Fruit fly (Drosophila melanogaster) whole organism, embryonic: ENCODE results near the gene CG6511.

Source experiments
- Asciz ChIP-seq: fragments of 200-800 bp; sonication (Bioruptor generic); optimal IDR thresholded peaks from 2 replicates; lab custom pipeline; 2017; ENCODE audit warnings: missing biosample characterization, mild to moderate bottlenecking, missing genetic modification characterization, missing genetic modification reagents
- Atf6 ChIP-seq: fragments of 200-800 bp; sonication (Bioruptor generic); IDR thresholded peaks from 2 replicates; pipeline ENCODE4 v1.3.6; 2022; ENCODE audit warnings: missing biosample characterization, missing genetic modification characterization
- CG11504 ChIP-seq: fragments of 200-800 bp; sonication (Bioruptor generic); optimal IDR thresholded peaks from 3 replicates; lab custom pipeline; 2019; ENCODE audit warnings: missing biosample characterization, mild to moderate bottlenecking, missing genetic modification characterization, moderate library complexity
- CG11695 ChIP-seq: fragments of 200-800 bp; sonication (Bioruptor generic); IDR thresholded peaks from 3 replicates; pipeline ENCODE4 v1.3.6; 2022; ENCODE audit warnings: missing biosample characterization, missing genetic modification characterization
- CG11696 ChIP-seq: fragments of 200-800 bp; sonication (Bioruptor generic); IDR thresholded peaks from 2 replicates; pipeline ENCODE4 v1.3.6; 2022; ENCODE audit warnings: missing biosample characterization, missing genetic modification characterization
- CG12769 ChIP-seq: fragments of 200-800 bp; sonication (Bioruptor generic); optimal IDR thresholded peaks from 2 replicates; lab custom pipeline; 2019; ENCODE audit warnings: missing biosample characterization, mild to moderate bottlenecking, missing genetic modification characterization, moderate library complexity
- CG13894 ChIP-seq: fragments of 200-800 bp; sonication (Bioruptor generic); optimal IDR thresholded peaks from 3 replicates; lab custom pipeline; 2018; ENCODE audit warnings: missing biosample characterization, mild to moderate bottlenecking, missing genetic modification characterization, moderate library complexity
- CG17361 ChIP-seq: fragments of 200-800 bp; sonication (Bioruptor generic); IDR thresholded peaks from 3 replicates; pipeline ENCODE4 v1.3.6; 2022; ENCODE audit warnings: missing biosample characterization, missing genetic modification characterization
- CG2199 ChIP-seq: fragments of 200-800 bp; sonication (Bioruptor generic); IDR thresholded peaks from 3 replicates; pipeline ENCODE4 v1.3.6; 2022; ENCODE audit warnings: missing biosample characterization, missing genetic modification characterization
- CG2712 ChIP-seq: fragments of 200-800 bp; optimal IDR thresholded peaks from 3 replicates; lab custom pipeline; 2019; ENCODE audit warnings: missing biosample characterization, mild to moderate bottlenecking, missing genetic modification characterization, moderate library complexity
- CG32532 ChIP-seq: fragments of 200-800 bp; sonication (Bioruptor generic); IDR thresholded peaks from 2 replicates; pipeline ENCODE4 v1.3.6; 2022; ENCODE audit warnings: missing biosample characterization, missing genetic modification characterization
- CG3281 ChIP-seq: fragments of 200-800 bp; sonication (Bioruptor generic); optimal IDR thresholded peaks from 3 replicates; lab custom pipeline; 2017; ENCODE audit warnings: missing biosample characterization, mild to moderate bottlenecking, missing genetic modification characterization
- CG34376 ChIP-seq: fragments of 200-800 bp; sonication (Bioruptor generic); optimal IDR thresholded peaks from 2 replicates; lab custom pipeline; 2018; ENCODE audit warnings: missing biosample characterization, mild to moderate bottlenecking, missing genetic modification characterization
- CG3995 ChIP-seq: fragments of 200-800 bp; sonication (Bioruptor generic); optimal IDR thresholded peaks from 3 replicates; lab custom pipeline; 2016; ENCODE audit warnings: missing biosample characterization, missing genetic modification characterization
- CG4282 ChIP-seq: fragments of 200-800 bp; sonication (Bioruptor generic); optimal IDR thresholded peaks from 2 replicates; lab custom pipeline; 2016; ENCODE audit warnings: missing biosample characterization, missing genetic modification characterization
- CG5245 ChIP-seq: fragments of 200-800 bp; sonication (Bioruptor generic); optimal IDR thresholded peaks from 3 replicates; lab custom pipeline; 2016; ENCODE audit warnings: missing biosample characterization, missing genetic modification characterization
- CG6175 ChIP-seq: fragments of 200-800 bp; sonication (Bioruptor generic); IDR thresholded peaks from 3 replicates; pipeline ENCODE4 v1.3.6; 2022; ENCODE audit warnings: missing biosample characterization, missing genetic modification characterization
- CG6689 ChIP-seq: fragments of 200-800 bp; sonication (Bioruptor generic); IDR thresholded peaks from 2 replicates; pipeline ENCODE4 v1.3.6; 2022; ENCODE audit warnings: missing biosample characterization, missing genetic modification characterization
- CG8281 ChIP-seq: fragments of 200-800 bp; sonication (Bioruptor generic); optimal IDR thresholded peaks from 2 replicates; lab custom pipeline; 2018; ENCODE audit warnings: missing biosample characterization, mild to moderate bottlenecking, missing genetic modification characterization, moderate library complexity
- CG8290 ChIP-seq, 3 experiments: fragments of 200-800 bp; sonication (Bioruptor generic); optimal IDR thresholded peaks; 2 replicates each; lab custom pipeline; 2016 to 2019; ENCODE audit warnings: missing biosample characterization in 3 of 3, missing genetic modification characterization in 3 of 3, mild to moderate bottlenecking in 2 of 3, moderate library complexity in 1 of 3
- CG8478 ChIP-seq: fragments of >200 bp; optimal IDR thresholded peaks from 2 replicates; lab custom pipeline; 2018
- Camta ChIP-seq: fragments of 200-800 bp; sonication (Bioruptor generic); optimal IDR thresholded peaks from 2 replicates; lab custom pipeline; 2016; ENCODE audit warnings: missing biosample characterization, missing genetic modification characterization
- D19B ChIP-seq: fragments of 200-800 bp; sonication (Bioruptor generic); optimal IDR thresholded peaks from 2 replicates; lab custom pipeline; 2017; ENCODE audit warnings: missing biosample characterization, mild to moderate bottlenecking, missing genetic modification characterization
- Deaf1 ChIP-seq: fragments of 200-800 bp; optimal IDR thresholded peaks from 3 replicates; lab custom pipeline; 2019; ENCODE audit warnings: missing biosample characterization, mild to moderate bottlenecking, missing genetic modification characterization, moderate library complexity
- E2f1 ChIP-seq: fragments of 200-800 bp; sonication (Bioruptor generic); IDR thresholded peaks from 2 replicates; pipeline ENCODE4 v1.3.6; 2022; ENCODE audit warnings: missing biosample characterization, missing genetic modification characterization
- Ets65A ChIP-seq: fragments of 200-800 bp; sonication (Bioruptor generic); peaks from one replicate; lab custom pipeline; 2016; ENCODE audit warnings: missing biosample characterization, missing genetic modification characterization
- HLHmδ ChIP-seq: fragments of 200-800 bp; sonication (Bioruptor generic); optimal IDR thresholded peaks from 2 replicates; lab custom pipeline; 2018; ENCODE audit warnings: missing biosample characterization, mild to moderate bottlenecking, missing genetic modification characterization, moderate library complexity
- Hmr ChIP-seq: fragments of 200-800 bp; sonication (Bioruptor generic); optimal IDR thresholded peaks from 3 replicates; lab custom pipeline; 2017; ENCODE audit warnings: mild to moderate bottlenecking, missing biosample characterization, missing genetic modification reagents, missing genetic modification characterization
- Hmx ChIP-seq: fragments of 200-800 bp; sonication (Bioruptor generic); optimal IDR thresholded peaks from 2 replicates; lab custom pipeline; 2016; ENCODE audit warnings: missing biosample characterization, missing genetic modification characterization
- Hr39 ChIP-seq: fragments of >200 bp; optimal IDR thresholded peaks from 2 replicates; lab custom pipeline; 2017
- MTF-1 ChIP-seq: fragments of 200-800 bp; sonication (Bioruptor generic); optimal IDR thresholded peaks from 2 replicates; lab custom pipeline; 2018; ENCODE audit warnings: missing biosample characterization, mild to moderate bottlenecking, missing genetic modification characterization, borderline replicate concordance
- Med ChIP-seq: fragments of 200-800 bp; sonication (Bioruptor generic); peaks from one replicate; lab custom pipeline; 2016; ENCODE audit warnings: missing biosample characterization, missing genetic modification characterization, mild to moderate bottlenecking, inconsistent platforms, moderate library complexity
- NFAT ChIP-seq: fragments of 200-800 bp; sonication (Bioruptor generic); IDR thresholded peaks from 2 replicates; pipeline ENCODE4 v1.3.6; 2022; ENCODE audit warnings: missing biosample characterization, missing genetic modification characterization
- Side ChIP-seq: fragments of 200-800 bp; sonication (Bioruptor generic); optimal IDR thresholded peaks from 2 replicates; lab custom pipeline; 2016; ENCODE audit warnings: missing biosample characterization, missing genetic modification characterization
- Sox102F ChIP-seq: fragments of 200-800 bp; sonication (Bioruptor generic); optimal IDR thresholded peaks from 2 replicates; lab custom pipeline; 2018; ENCODE audit warnings: missing biosample characterization, mild to moderate bottlenecking, missing genetic modification characterization, moderate library complexity
- Xrp1 ChIP-seq: fragments of 200-800 bp; sonication (Bioruptor generic); IDR thresholded peaks from 2 replicates; pipeline ENCODE4 v1.3.6; 2022; ENCODE audit warnings: missing biosample characterization, missing genetic modification characterization
- grn ChIP-seq: fragments of 200-800 bp; sonication (Bioruptor generic); optimal IDR thresholded peaks from 3 replicates; lab custom pipeline; 2017; ENCODE audit warnings: missing biosample characterization, missing genetic modification characterization
- gro ChIP-seq: fragments of 200-800 bp; sonication (Bioruptor generic); optimal IDR thresholded peaks from 2 replicates; lab custom pipeline; 2016; ENCODE audit warnings: missing biosample characterization, missing genetic modification characterization
- ind ChIP-seq: fragments of 200-800 bp; sonication (Bioruptor generic); optimal IDR thresholded peaks from 3 replicates; lab custom pipeline; 2016; ENCODE audit warnings: missing biosample characterization, missing genetic modification characterization
- phol ChIP-seq: fragments of 200-800 bp; sonication (Bioruptor generic); optimal IDR thresholded peaks from 3 replicates; lab custom pipeline; 2018; ENCODE audit warnings: missing biosample characterization, mild to moderate bottlenecking, missing genetic modification characterization, moderate library complexity
- prd ChIP-seq, 3 experiments: fragments of >200 bp in 2 of 3; fragments of 200-800 bp in 1 of 3; sonication (Bioruptor generic) in 1 of 3; optimal IDR thresholded peaks in 2 of 3; IDR thresholded peaks in 1 of 3; 2 replicates in 2 of 3; 3 replicates in 1 of 3; pipeline versions ENCODE4 v1.3.6 to Lab custom; 2017 to 2022; ENCODE audit warnings: missing biosample characterization in 1 of 3, missing genetic modification characterization in 1 of 3
- sens ChIP-seq: fragments of 200-800 bp; sonication (Bioruptor generic); peaks from one replicate; lab custom pipeline; 2016; ENCODE audit warnings: missing biosample characterization, missing genetic modification characterization
- sug ChIP-seq: fragments of 200-800 bp; optimal IDR thresholded peaks from 2 replicates; lab custom pipeline; 2019; ENCODE audit warnings: missing biosample characterization, mild to moderate bottlenecking, missing genetic modification characterization, moderate library complexity
- ttk ChIP-seq: fragments of 200-800 bp; sonication (Bioruptor generic); IDR thresholded peaks from 2 replicates; pipeline ENCODE4 v2.1.2; 2022; ENCODE audit warnings: missing biosample characterization, missing genetic modification characterization
- vvl ChIP-seq: fragments of 200-800 bp; sonication (Bioruptor generic); IDR thresholded peaks from 2 replicates; pipeline ENCODE4 v1.3.6; 2022; ENCODE audit warnings: missing biosample characterization, missing genetic modification characterization
- z ChIP-seq: fragments of 200-800 bp; sonication (Bioruptor generic); IDR thresholded peaks from 3 replicates; pipeline ENCODE4 v1.3.6; 2022; ENCODE audit warnings: missing biosample characterization, missing genetic modification characterization

CG6511 gene

dm6 chr3L:8682551-8683375 lies 38.4 kb upstream of the CG6511 start (continued):
- TF ChIP-seq sug (tag; lab: Kevin White, UChicago): peak; percentile 82
- TF ChIP-seq CG12769: peak; percentile 80
- TF ChIP-seq CG8281 (tag; lab: Kevin White, UChicago): peak; percentile 12
- no peak for TF ChIP-seq Atf6
- no peak for TF ChIP-seq CG8290 (GFP tag; optimal IDR thresholded peaks at IDR 0.05; lab: Kevin White, UChicago)
- TF ChIP-seq CG8290 (tag; optimal IDR thresholded peaks at IDR 0.05; lab: Kevin White, UChicago): peak in 1 of 2 experiments; percentile 63
- no peak for TF ChIP-seq CG4282
- TF ChIP-seq Med (GFP tag; lab: Kevin White, UChicago): no peak
- TF ChIP-seq CG32532: peak; percentile 18; the same call in 1 of the 2 replicates
- peak; percentile 25; the same call in 1 of the 2 replicates for TF ChIP-seq Xrp1 (GFP tag; lab: Robert Waterston, UW)
- TF ChIP-seq MTF-1 (GFP tag; lab: Kevin White, UChicago): no peak
- no peak for TF ChIP-seq Hmr (GFP tag; lab: Kevin White, UChicago)
- TF ChIP-seq Camta (GFP tag; lab: Kevin White, UChicago): no peak
- peak; percentile 4 for TF ChIP-seq CG3281 (GFP tag; lab: Kevin White, UChicago)
- TF ChIP-seq CG6175 (GFP tag; lab: Robert Waterston, UW): peak; percentile 13; the same call in 1 of the 3 replicates
- peak; percentile 20 for TF ChIP-seq CG2712 (tag; lab: Kevin White, UChicago)
- TF ChIP-seq ttk (GFP tag; lab: Robert Waterston, UW): 0 out of 2 replicates have a peak, but pooled peaks have one; percentile 6
- peak; percentile 3 for TF ChIP-seq CG11504 (tag; lab: Kevin White, UChicago)
- peak; percentile 20 for TF ChIP-seq Deaf1 (tag; lab: Kevin White, UChicago)
- peak; percentile 50 for TF ChIP-seq Ets65A (GFP tag; lab: Kevin White, UChicago)
- TF ChIP-seq grn (GFP tag; lab: Kevin White, UChicago): peak; percentile 81
- peak; percentile 29; the same call in 1 of the 2 replicates for TF ChIP-seq E2f1 (GFP tag; lab: Robert Waterston, UW)
- TF ChIP-seq CG11695 (GFP tag; lab: Robert Waterston, UW): 0 out of 3 replicates have a peak, but pooled peaks have one; percentile 50
- no peak for TF ChIP-seq Side
- TF ChIP-seq CG11696: peak; percentile 42; the same call in 1 of the 2 replicates
- 0 out of 3 replicates have a peak, but pooled peaks have one; percentile 16 for TF ChIP-seq CG17361 (GFP tag; lab: Robert Waterston, UW)
- peak; percentile 0 for TF ChIP-seq sens (GFP tag; lab: Kevin White, UChicago)
- TF ChIP-seq Hr39 (lab: Kevin White, UChicago): no peak
- no peak for TF ChIP-seq Asciz (GFP tag; lab: Kevin White, UChicago)
- TF ChIP-seq CG6689 (GFP tag; lab: Robert Waterston, UW): no peak
- TF ChIP-seq z (GFP tag; lab: Robert Waterston, UW): no peak
- TF ChIP-seq Sox102F: peak; percentile 7
- no peak for TF ChIP-seq CG2199 (GFP tag; lab: Robert Waterston, UW)
- TF ChIP-seq phol: peak; percentile 7
- peak; percentile 39 for TF ChIP-seq gro (GFP tag; lab: Kevin White, UChicago)
- TF ChIP-seq CG5245: no peak
- TF ChIP-seq HLHmδ: no peak
- no peak for TF ChIP-seq prd (optimal IDR thresholded peaks at IDR 0.05; lab: Kevin White, UChicago)
- peak; percentile 57 for TF ChIP-seq prd (GFP tag; IDR thresholded peaks at IDR 0.05; lab: Robert Waterston, UW)
- TF ChIP-seq Hmx (GFP tag; lab: Kevin White, UChicago): no peak
- peak; percentile 40 for TF ChIP-seq CG3995 (GFP tag; lab: Kevin White, UChicago)
- peak; percentile 17 for TF ChIP-seq CG13894
- no peak for TF ChIP-seq D19B (GFP tag; lab: Kevin White, UChicago)
- no peak for TF ChIP-seq CG8478
- TF ChIP-seq NFAT (GFP tag; lab: Robert Waterston, UW): peak; percentile 19; the same call in 1 of the 2 replicates
- TF ChIP-seq CG34376 (GFP tag; lab: Kevin White, UChicago): peak; percentile 28
- TF ChIP-seq ind (GFP tag; lab: Kevin White, UChicago): no peak
- peak; percentile 16 for TF ChIP-seq vvl (GFP tag; lab: Robert Waterston, UW)
- TF ChIP-seq, all 482 proteins: peak for 47
